Worm (Caenorhabditis elegans) whole organism, young adult: Measurements from ENCODE around the gene Y41C4A.21.

Experiments used
- hlh-26 ChIP-seq: fragments of 200-800 bp; sonication (Bioruptor generic); conservative IDR thresholded peaks from 2 replicates; pipeline ENCODE4 v1.3.6; 2022; ENCODE audit warnings: missing genetic modification reagents, missing genetic modification characterization, missing compliant biosample characterization
- mel-28 ChIP-seq: sonication (generic microtip); optimal IDR thresholded peaks from 2 replicates; lab custom pipeline; 2016; ENCODE audit warnings: borderline replicate concordance, mild to moderate bottlenecking, missing genetic modification characterization, missing compliant biosample characterization
- nhr-80 ChIP-seq: sonication (generic microtip); optimal IDR thresholded peaks from 2 replicates; lab custom pipeline; 2016; ENCODE audit warnings: missing genetic modification characterization, missing compliant biosample characterization
- repo-1 ChIP-seq: sonication (generic microtip); optimal IDR thresholded peaks from 2 replicates; lab custom pipeline; 2017; ENCODE audit warnings: mild to moderate bottlenecking, missing genetic modification characterization, missing compliant biosample characterization
- rpc-1 ChIP-seq, 2 experiments: fragments of 150-350 bp in 1 of 2; sonication (generic microtip) in 1 of 2; optimal IDR thresholded peaks; 2 replicates each; lab custom pipeline; 2014 to 2018; ENCODE audit warnings: missing biosample characterization in 1 of 2, missing genetic modification characterization in 1 of 2, missing genetic modification reagents in 1 of 2, missing genotype in 1 of 2
- sea-2 ChIP-seq: fragments of 200-800 bp; sonication (Bioruptor generic); IDR thresholded peaks from 2 replicates; pipeline ENCODE4 v1.3.6; 2022; ENCODE audit warnings: missing genetic modification characterization, missing compliant biosample characterization
- ztf-3 ChIP-seq: fragments of 200-800 bp; sonication (Bioruptor generic); optimal IDR thresholded peaks from 2 replicates; lab custom pipeline; 2018; ENCODE audit warnings: mild to moderate bottlenecking, missing genetic modification characterization, missing compliant biosample characterization

DNA sequence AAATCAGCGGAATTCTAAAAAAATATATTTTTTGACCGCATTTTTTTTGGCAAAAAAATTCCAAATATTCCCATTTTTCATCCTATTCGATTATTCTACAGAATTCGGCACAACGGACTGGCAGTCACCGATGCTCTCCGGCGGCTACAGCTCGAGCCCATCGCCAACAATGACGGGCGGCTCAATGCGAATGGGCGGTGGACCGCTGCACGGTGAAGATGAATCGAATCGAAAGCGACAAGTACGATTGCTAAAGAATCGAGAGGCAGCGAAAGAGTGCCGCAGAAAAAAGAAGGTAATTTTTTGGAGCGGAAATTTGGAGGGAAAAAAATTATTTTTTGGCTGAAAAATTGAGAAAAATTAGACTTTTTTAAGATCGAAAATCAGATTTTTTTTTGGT, 39.8 kb upstream of the Y41C4A.21 start:
- TF ChIP-seq ztf-3 (GFP tag; lab: Kevin White, UChicago), result no peak
- no peak for TF ChIP-seq hlh-26
- no peak for TF ChIP-seq nhr-80 (tag; lab: Kevin White, UChicago)
- TF ChIP-seq sea-2 (GFP tag; lab: Robert Waterston, UW), result no peak
- TF ChIP-seq rpc-1 (optimal IDR thresholded peaks at IDR 0.05; lab: Kevin White, UChicago), result no peak
- no peak for TF ChIP-seq rpc-1 (tag; optimal IDR thresholded peaks at IDR 0.05; lab: Kevin White, UChicago)
- TF ChIP-seq mel-28 (tag; lab: Kevin White, UChicago), result no peak
- TF ChIP-seq repo-1 (tag; lab: Kevin White, UChicago), result no peak
